Worm (Caenorhabditis elegans) whole organism, mixed stage, embryonic: ENCODE results near the gene msp-142.

ENCODE experiments used
- M03D4.4 ChIP-seq: sonication (generic microtip); optimal IDR thresholded peaks from 2 replicates; lab custom pipeline; 2017; ENCODE audit warnings: mild to moderate bottlenecking, missing genetic modification characterization, missing compliant biosample characterization
- ceh-39 ChIP-seq: fragments of 150-350 bp; optimal IDR thresholded peaks from 2 replicates; lab custom pipeline; 2014; ENCODE audit warnings: missing biosample characterization, missing genetic modification characterization
- ceh-43 ChIP-seq: fragments of 200-800 bp; sonication (Bioruptor generic); optimal IDR thresholded peaks from 2 replicates; lab custom pipeline; 2018; ENCODE audit warnings: mild to moderate bottlenecking, missing genetic modification characterization, moderate library complexity, missing compliant biosample characterization
- ceh-83 ChIP-seq: fragments of 200-800 bp; sonication (Bioruptor generic); optimal IDR thresholded peaks from 2 replicates; lab custom pipeline; 2018; ENCODE audit warnings: mild to moderate bottlenecking, missing genetic modification characterization, missing compliant biosample characterization
- ces-1 ChIP-seq: fragments of 150-350 bp; optimal IDR thresholded peaks from 2 replicates; lab custom pipeline; 2014; ENCODE audit warnings: missing biosample characterization, missing genetic modification reagents, missing genetic modification characterization
- cnd-1 ChIP-seq: fragments of 200-800 bp; sonication (Bioruptor generic); optimal IDR thresholded peaks from 2 replicates; lab custom pipeline; 2018; ENCODE audit warnings: mild to moderate bottlenecking, missing genetic modification characterization, missing compliant biosample characterization
- drap-1 ChIP-seq: fragments of 200-800 bp; sonication (Bioruptor generic); optimal IDR thresholded peaks from 3 replicates; lab custom pipeline; 2018; ENCODE audit warnings: mild to moderate bottlenecking, missing genetic modification characterization, missing compliant biosample characterization
- elt-1 ChIP-seq: sonication (generic microtip); optimal IDR thresholded peaks from 2 replicates; lab custom pipeline; 2017; ENCODE audit warnings: missing genetic modification characterization, mild to moderate bottlenecking, missing compliant biosample characterization, antibody characterized with exemption, moderate library complexity, borderline replicate concordance; ENCODE audit not compliant: insufficient read depth
- flh-1 ChIP-seq: fragments of 200-800 bp; sonication (Bioruptor generic); optimal IDR thresholded peaks from 2 replicates; lab custom pipeline; 2018; ENCODE audit warnings: mild to moderate bottlenecking, missing genetic modification characterization, moderate library complexity, missing compliant biosample characterization
- ham-2 ChIP-seq: fragments of 200-800 bp; sonication (Bioruptor generic); optimal IDR thresholded peaks from 2 replicates; lab custom pipeline; 2018; ENCODE audit warnings: mild to moderate bottlenecking, missing genetic modification characterization, missing compliant biosample characterization
- lin-13 ChIP-seq: fragments of 150-350 bp; optimal IDR thresholded peaks from 2 replicates; lab custom pipeline; 2014; ENCODE audit warnings: missing biosample characterization, missing genetic modification characterization
- lsy-2 ChIP-seq: fragments of 150-350 bp; optimal IDR thresholded peaks from 2 replicates; lab custom pipeline; 2014; ENCODE audit warnings: missing biosample characterization, missing genetic modification characterization
- mab-5 ChIP-seq: fragments of 150-350 bp; optimal IDR thresholded peaks from 2 replicates; lab custom pipeline; 2014; ENCODE audit warnings: missing biosample characterization, missing genetic modification characterization
- mep-1 ChIP-seq: fragments of 150-350 bp; optimal IDR thresholded peaks from 2 replicates; lab custom pipeline; 2017; ENCODE audit warnings: missing biosample characterization, missing genetic modification reagents, missing genetic modification characterization, inconsistent platforms
- mls-2 ChIP-seq: sonication (generic microtip); optimal IDR thresholded peaks from 2 replicates; lab custom pipeline; 2016; ENCODE audit warnings: mild to moderate bottlenecking, missing genetic modification characterization, moderate library complexity, missing compliant biosample characterization
- nhr-2 ChIP-seq: fragments of 150-350 bp; optimal IDR thresholded peaks from 2 replicates; lab custom pipeline; 2014; ENCODE audit warnings: missing biosample characterization, missing genetic modification characterization
- nhr-237 ChIP-seq: fragments of 150-350 bp; optimal IDR thresholded peaks from 2 replicates; lab custom pipeline; 2014; ENCODE audit warnings: missing biosample characterization, missing genetic modification characterization
- nhr-28 ChIP-seq: fragments of 150-350 bp; optimal IDR thresholded peaks from 2 replicates; lab custom pipeline; 2014; ENCODE audit warnings: missing biosample characterization, missing genetic modification characterization
- nhr-76 ChIP-seq: sonication (generic microtip); optimal IDR thresholded peaks from 2 replicates; lab custom pipeline; 2017; ENCODE audit warnings: missing biosample characterization, missing genetic modification characterization
- pha-4 ChIP-seq: fragments of 150-350 bp; optimal IDR thresholded peaks from 2 replicates; lab custom pipeline; 2018; ENCODE audit warnings: missing biosample characterization, missing genetic modification reagents, missing genetic modification characterization
- sem-2 ChIP-seq: fragments of 200-800 bp; sonication (Bioruptor generic); optimal IDR thresholded peaks from 2 replicates; lab custom pipeline; 2018; ENCODE audit warnings: mild to moderate bottlenecking, missing genetic modification characterization, missing compliant biosample characterization
- snpc-4 ChIP-seq: fragments of 150-350 bp; optimal IDR thresholded peaks from 2 replicates; lab custom pipeline; 2014; ENCODE audit warnings: missing biosample characterization, missing genetic modification characterization
- sptf-1 ChIP-seq: sonication (generic microtip); optimal IDR thresholded peaks from 2 replicates; lab custom pipeline; 2017; ENCODE audit warnings: mild to moderate bottlenecking, missing genetic modification characterization, moderate library complexity, missing compliant biosample characterization
- tbx-8 ChIP-seq: fragments of 200-800 bp; sonication (Bioruptor generic); optimal IDR thresholded peaks from 2 replicates; lab custom pipeline; 2018; ENCODE audit warnings: mild to moderate bottlenecking, missing genetic modification characterization, moderate library complexity, missing compliant biosample characterization
- unc-120 ChIP-seq: sonication (generic microtip); optimal IDR thresholded peaks from 2 replicates; lab custom pipeline; 2017; ENCODE audit warnings: missing genetic modification characterization, missing compliant biosample characterization; ENCODE audit not compliant: poor library complexity, severe bottlenecking
- unc-39 ChIP-seq: fragments of 150-350 bp; optimal IDR thresholded peaks from 2 replicates; lab custom pipeline; 2014; ENCODE audit warnings: missing biosample characterization, missing genetic modification characterization
- unc-62 ChIP-seq: fragments of 150-350 bp; optimal IDR thresholded peaks from 2 replicates; lab custom pipeline; 2014; ENCODE audit warnings: missing biosample characterization, missing genetic modification reagents, missing genetic modification characterization
- zip-8 ChIP-seq: fragments of 150-350 bp; optimal IDR thresholded peaks from 2 replicates; lab custom pipeline; 2014; ENCODE audit warnings: missing biosample characterization, missing genetic modification characterization
- ztf-11 ChIP-seq: fragments of 150-350 bp; optimal IDR thresholded peaks from 2 replicates; lab custom pipeline; 2014; ENCODE audit warnings: missing biosample characterization, missing genetic modification characterization

msp-142 gene

DNA sequence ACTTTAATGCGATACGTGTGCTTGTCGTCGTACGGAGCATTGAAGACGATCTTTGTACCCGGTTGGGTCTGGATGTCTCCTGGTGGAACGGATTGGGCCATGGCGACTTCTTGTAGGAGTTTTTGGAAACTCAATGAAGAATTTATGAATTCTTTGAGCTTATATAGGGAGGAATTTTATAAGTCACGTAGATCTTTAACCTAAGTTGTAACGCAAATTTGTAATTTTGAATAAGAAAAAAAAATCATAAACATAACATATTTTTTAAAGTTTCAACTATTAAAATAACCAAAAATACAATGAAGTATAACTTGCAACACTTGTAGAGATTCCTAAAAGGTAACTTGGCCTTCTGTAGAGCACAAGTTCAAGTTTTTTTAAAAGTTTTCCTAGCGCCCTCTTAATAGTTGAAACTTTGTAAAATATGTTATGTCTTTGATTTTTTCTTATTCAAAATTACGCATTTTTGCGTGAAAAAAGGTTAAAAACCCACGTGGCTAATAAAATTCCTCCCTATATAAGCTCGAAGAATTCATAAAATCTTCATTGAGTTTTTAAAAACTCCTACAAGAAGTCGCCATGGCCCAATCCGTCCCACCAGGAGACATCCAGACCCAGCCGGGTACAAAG is at the start of gene msp-142, which contains the start of gene msp-63:
TSS of gene msp-142 (plus strand) at position 580 of the 630 bp plus-strand sequence.
TSS of gene msp-63 (minus strand) at position 101 of the 630 bp plus-strand sequence.
- no peak for TF ChIP-seq nhr-76 (tag; lab: Kevin White, UChicago)
- TF ChIP-seq zip-8 (tag; lab: Kevin White, UChicago): no peak
- no peak for TF ChIP-seq elt-1 (tag; lab: Kevin White, UChicago)
- no peak for TF ChIP-seq sptf-1 (tag; lab: Kevin White, UChicago)
- no peak for TF ChIP-seq flh-1 (GFP tag; lab: Kevin White, UChicago)
- TF ChIP-seq ces-1 (GFP tag; lab: Kevin White, UChicago): no peak
- no peak for TF ChIP-seq ceh-83 (GFP tag; lab: Kevin White, UChicago)
- no peak for TF ChIP-seq cnd-1 (tag; lab: Kevin White, UChicago)
- no peak for TF ChIP-seq sem-2
- TF ChIP-seq M03D4.4: no peak
- TF ChIP-seq ceh-43 (GFP tag; lab: Kevin White, UChicago): no peak
- TF ChIP-seq unc-62 (GFP tag; lab: Kevin White, UChicago): no peak
- TF ChIP-seq nhr-237 (tag; lab: Kevin White, UChicago): no peak
- no peak for TF ChIP-seq mep-1 (tag; lab: Kevin White, UChicago)
- no peak for TF ChIP-seq nhr-28 (tag; lab: Kevin White, UChicago)
- TF ChIP-seq mab-5 (tag; lab: Kevin White, UChicago): no peak

ce11 chrII:5748395-5748794 is 49.3 kb upstream of the msp-142 start:
- TF ChIP-seq ceh-43 (GFP tag; lab: Kevin White, UChicago) (no peak), M03D4.4 (no peak), lin-13 (tag; lab: Kevin White, UChicago) (no peak), lsy-2 (tag; lab: Kevin White, UChicago) (no peak), snpc-4 (tag; lab: Kevin White, UChicago) (no peak), sem-2 (no peak), nhr-237 (tag; lab: Kevin White, UChicago) (no peak), ceh-39 (tag; lab: Kevin White, UChicago) (no peak), unc-120 (tag; lab: Kevin White, UChicago) (no peak), cnd-1 (tag; lab: Kevin White, UChicago) (no peak), mep-1 (tag; lab: Kevin White, UChicago) (no peak), ceh-83 (GFP tag; lab: Kevin White, UChicago) (no peak), pha-4 (tag; lab: Kevin White, UChicago) (no peak), tbx-8 (no peak), mls-2 (tag; lab: Kevin White, UChicago) (no peak), unc-62 (GFP tag; lab: Kevin White, UChicago) (no peak), ces-1 (GFP tag; lab: Kevin White, UChicago) (no peak)

- TF ChIP-seq ham-2 (GFP tag; lab: Kevin White, UChicago) (no peak), ceh-39 (tag; lab: Kevin White, UChicago) (no peak), mab-5 (tag; lab: Kevin White, UChicago) (no peak), ztf-11 (tag; lab: Kevin White, UChicago) (no peak), zip-8 (tag; lab: Kevin White, UChicago) (no peak), pha-4 (tag; lab: Kevin White, UChicago) (no peak), sptf-1 (tag; lab: Kevin White, UChicago) (no peak), nhr-28 (tag; lab: Kevin White, UChicago) (no peak), ces-1 (GFP tag; lab: Kevin White, UChicago) (no peak), unc-39 (no peak), tbx-8 (no peak), mls-2 (tag; lab: Kevin White, UChicago) (no peak), nhr-2 (tag; lab: Kevin White, UChicago) (no peak), lsy-2 (tag; lab: Kevin White, UChicago) (no peak), unc-120 (tag; lab: Kevin White, UChicago) (no peak), M03D4.4 (no peak), lin-13 (tag; lab: Kevin White, UChicago) (no peak)
These were observed 47.9 kb upstream of the msp-142 start, which contains the start of gene ifb-2 for ce11 chrII:5749733-5750238. Gene ifb-2, plus strand, starts transcription at chrII:5750188.

- TF ChIP-seq elt-1 (tag; lab: Kevin White, UChicago): no peak
- no peak for TF ChIP-seq pha-4 (tag; lab: Kevin White, UChicago)
- TF ChIP-seq nhr-28 (tag; lab: Kevin White, UChicago): no peak
- no peak for TF ChIP-seq ztf-11 (tag; lab: Kevin White, UChicago)
- TF ChIP-seq ham-2 (GFP tag; lab: Kevin White, UChicago): no peak
- TF ChIP-seq drap-1 (GFP tag; lab: Kevin White, UChicago): no peak
- no peak for TF ChIP-seq M03D4.4
- no peak for TF ChIP-seq nhr-237 (tag; lab: Kevin White, UChicago)
- no peak for TF ChIP-seq mls-2 (tag; lab: Kevin White, UChicago)
- no peak for TF ChIP-seq mab-5 (tag; lab: Kevin White, UChicago)
These were observed 46.4 kb upstream of the msp-142 start for ce11 chrII:5751353-5751752.
